Worm (Caenorhabditis elegans) whole organism, L1 larva: ENCODE measurements around the gene cal-5.

Experiments used
- ceh-88 ChIP-seq: fragments of 200-800 bp; sonication (Bioruptor generic); IDR thresholded peaks from 2 replicates; pipeline ENCODE4 v1.3.6; 2022; ENCODE audit warnings: missing genetic modification characterization, missing compliant biosample characterization
- mep-1 ChIP-seq: fragments of 150-350 bp; optimal IDR thresholded peaks from 2 replicates; lab custom pipeline; 2014; ENCODE audit warnings: missing biosample characterization, missing genetic modification characterization
- nhr-237 ChIP-seq: fragments of 150-350 bp; optimal IDR thresholded peaks from 2 replicates; lab custom pipeline; 2014; ENCODE audit warnings: missing biosample characterization, missing genetic modification characterization
- nhr-90 ChIP-seq: sonication (generic microtip); optimal IDR thresholded peaks from 2 replicates; lab custom pipeline; 2016; ENCODE audit warnings: mild to moderate bottlenecking, missing genetic modification characterization, missing compliant biosample characterization; ENCODE audit not compliant: poor library complexity
- rnt-1 ChIP-seq: sonication (generic microtip); optimal IDR thresholded peaks from 2 replicates; lab custom pipeline; 2016; ENCODE audit warnings: mild to moderate bottlenecking, missing genetic modification characterization, moderate library complexity, missing compliant biosample characterization
- swsn-7 ChIP-seq: sonication (generic microtip); optimal IDR thresholded peaks from 2 replicates; lab custom pipeline; 2016; ENCODE audit warnings: missing genetic modification characterization, missing compliant biosample characterization
- unc-62 ChIP-seq: fragments of 150-350 bp; optimal IDR thresholded peaks from 2 replicates; lab custom pipeline; 2014; ENCODE audit warnings: missing biosample characterization, missing genetic modification reagents, missing genetic modification characterization
- ztf-11 ChIP-seq, 2 experiments: sonication (generic microtip); optimal IDR thresholded peaks; 2 replicates each; lab custom pipeline; 2016 to 2017; ENCODE audit warnings: missing genetic modification characterization in 2 of 2, missing biosample characterization in 1 of 2, missing compliant biosample characterization in 1 of 2
- ztf-4 ChIP-seq: fragments of 150-350 bp; optimal IDR thresholded peaks from 2 replicates; lab custom pipeline; 2014; ENCODE audit warnings: missing biosample characterization, missing genetic modification characterization

- no peak for TF ChIP-seq rnt-1 (tag; lab: Kevin White, UChicago)
- no peak for TF ChIP-seq ztf-4
- TF ChIP-seq mep-1 (tag; lab: Kevin White, UChicago), result no peak
- TF ChIP-seq nhr-237 (tag; lab: Kevin White, UChicago), result no peak
- TF ChIP-seq ceh-88 (GFP tag; lab: Robert Waterston, UW), result no peak
- no peak for TF ChIP-seq swsn-7
- TF ChIP-seq nhr-90 (tag; lab: Kevin White, UChicago), result no peak
- peak in 1 of 2 experiments; percentile 15 for TF ChIP-seq ztf-11 (tag; optimal IDR thresholded peaks at IDR 0.05; lab: Kevin White, UChicago)
- no peak for TF ChIP-seq unc-62 (GFP tag; lab: Kevin White, UChicago)
Observed at ce11 chrX:5122791-5123414, 45.1 kb upstream of the cal-5 start.
